Worm (Caenorhabditis elegans) whole organism, mixed stage, embryonic: ENCODE data around the gene rsd-2.

Experiments used
- blmp-1 ChIP-seq: fragments of 150-350 bp; optimal IDR thresholded peaks from 2 replicates; lab custom pipeline; 2014; ENCODE audit warnings: missing biosample characterization, missing genetic modification characterization
- elt-1 ChIP-seq: sonication (generic microtip); optimal IDR thresholded peaks from 2 replicates; lab custom pipeline; 2017; ENCODE audit warnings: missing genetic modification characterization, mild to moderate bottlenecking, missing compliant biosample characterization, antibody characterized with exemption, moderate library complexity, borderline replicate concordance; ENCODE audit not compliant: insufficient read depth
- elt-3 ChIP-seq: fragments of 150-350 bp; optimal IDR thresholded peaks from 2 replicates; lab custom pipeline; 2014; ENCODE audit warnings: missing biosample characterization, missing genetic modification characterization
- flh-1 ChIP-seq: fragments of 200-800 bp; sonication (Bioruptor generic); optimal IDR thresholded peaks from 2 replicates; lab custom pipeline; 2018; ENCODE audit warnings: mild to moderate bottlenecking, missing genetic modification characterization, moderate library complexity, missing compliant biosample characterization
- ham-2 ChIP-seq: fragments of 200-800 bp; sonication (Bioruptor generic); optimal IDR thresholded peaks from 2 replicates; lab custom pipeline; 2018; ENCODE audit warnings: mild to moderate bottlenecking, missing genetic modification characterization, missing compliant biosample characterization
- lin-13 ChIP-seq: fragments of 150-350 bp; optimal IDR thresholded peaks from 2 replicates; lab custom pipeline; 2014; ENCODE audit warnings: missing biosample characterization, missing genetic modification characterization
- lin-32 ChIP-seq: fragments of 200-800 bp; sonication (Bioruptor generic); optimal IDR thresholded peaks from 2 replicates; lab custom pipeline; 2018; ENCODE audit warnings: mild to moderate bottlenecking, missing genetic modification characterization, missing compliant biosample characterization
- nhr-237 ChIP-seq: fragments of 150-350 bp; optimal IDR thresholded peaks from 2 replicates; lab custom pipeline; 2014; ENCODE audit warnings: missing biosample characterization, missing genetic modification characterization
- nhr-28 ChIP-seq: fragments of 150-350 bp; optimal IDR thresholded peaks from 2 replicates; lab custom pipeline; 2014; ENCODE audit warnings: missing biosample characterization, missing genetic modification characterization
- nhr-76 ChIP-seq: sonication (generic microtip); optimal IDR thresholded peaks from 2 replicates; lab custom pipeline; 2017; ENCODE audit warnings: missing biosample characterization, missing genetic modification characterization
- sem-2 ChIP-seq: fragments of 200-800 bp; sonication (Bioruptor generic); optimal IDR thresholded peaks from 2 replicates; lab custom pipeline; 2018; ENCODE audit warnings: mild to moderate bottlenecking, missing genetic modification characterization, missing compliant biosample characterization
- snpc-4 ChIP-seq: fragments of 150-350 bp; optimal IDR thresholded peaks from 2 replicates; lab custom pipeline; 2014; ENCODE audit warnings: missing biosample characterization, missing genetic modification characterization
- unc-120 ChIP-seq: sonication (generic microtip); optimal IDR thresholded peaks from 2 replicates; lab custom pipeline; 2017; ENCODE audit warnings: missing genetic modification characterization, missing compliant biosample characterization; ENCODE audit not compliant: poor library complexity, severe bottlenecking
- ztf-11 ChIP-seq: fragments of 150-350 bp; optimal IDR thresholded peaks from 2 replicates; lab custom pipeline; 2014; ENCODE audit warnings: missing biosample characterization, missing genetic modification characterization

ce11 chrIV:13513010-13513409 is 27.1 kb downstream of the rsd-2 start:
- TF ChIP-seq unc-120 (tag; lab: Kevin White, UChicago): no peak
- TF ChIP-seq lin-32 (GFP tag; lab: Kevin White, UChicago): no peak
- TF ChIP-seq nhr-237 (tag; lab: Kevin White, UChicago): no peak
- TF ChIP-seq lin-13 (tag; lab: Kevin White, UChicago): no peak
- TF ChIP-seq snpc-4: no peak
- TF ChIP-seq nhr-76 (tag; lab: Kevin White, UChicago): no peak
- no peak for TF ChIP-seq ztf-11 (tag; lab: Kevin White, UChicago)
- no peak for TF ChIP-seq sem-2 (GFP tag; lab: Kevin White, UChicago)
- TF ChIP-seq blmp-1: no peak
- no peak for TF ChIP-seq elt-3 (tag; lab: Kevin White, UChicago)
- TF ChIP-seq flh-1 (GFP tag; lab: Kevin White, UChicago): no peak
- TF ChIP-seq nhr-28 (tag; lab: Kevin White, UChicago): no peak
- TF ChIP-seq elt-1 (tag; lab: Kevin White, UChicago): no peak
- no peak for TF ChIP-seq ham-2 (GFP tag; lab: Kevin White, UChicago)
